Fruit fly (Drosophila melanogaster) whole organism, prepupa: ENCODE data around the gene CG15784.
A peak's percentile ranks its signal among the peaks of the same experiment; 100 is the strongest.

Source experiments
- Blimp-1 ChIP-seq: fragments of 200-800 bp; sonication (Bioruptor generic); optimal IDR thresholded peaks from 3 replicates; lab custom pipeline; 2017; ENCODE audit warnings: missing biosample characterization, missing genetic modification characterization, mild to moderate bottlenecking, moderate library complexity, missing genetic modification reagents
- CG10669 ChIP-seq: fragments of 200-800 bp; sonication (Bioruptor generic); optimal IDR thresholded peaks from 3 replicates; lab custom pipeline; 2018; ENCODE audit warnings: missing biosample characterization, mild to moderate bottlenecking, missing genetic modification characterization, moderate library complexity
- CG11294 ChIP-seq: fragments of 200-800 bp; sonication (Bioruptor generic); IDR thresholded peaks from 2 replicates; pipeline ENCODE4 v1.3.6; 2022; ENCODE audit warnings: missing biosample characterization, missing genetic modification characterization
- CG11762 ChIP-seq: fragments of 200-800 bp; sonication (Bioruptor generic); optimal IDR thresholded peaks from 3 replicates; lab custom pipeline; 2016; ENCODE audit warnings: missing biosample characterization, missing genetic modification characterization; ENCODE audit not compliant: insufficient read depth
- CG15336 ChIP-seq: fragments of 200-800 bp; sonication (Bioruptor generic); IDR thresholded peaks from 2 replicates; pipeline ENCODE4 v1.3.6; 2022; ENCODE audit warnings: missing biosample characterization, missing genetic modification characterization
- CG34406 ChIP-seq: fragments of 200-800 bp; sonication (Bioruptor generic); optimal IDR thresholded peaks from 3 replicates; lab custom pipeline; 2016; ENCODE audit warnings: missing biosample characterization, missing genetic modification characterization
- CG4318 ChIP-seq: fragments of 200-800 bp; sonication (Bioruptor generic); optimal IDR thresholded peaks from 3 replicates; lab custom pipeline; 2017; ENCODE audit warnings: missing biosample characterization, mild to moderate bottlenecking, missing genetic modification characterization
- CG8119 ChIP-seq: fragments of 200-800 bp; sonication (Bioruptor generic); IDR thresholded peaks from 3 replicates; pipeline ENCODE4 v1.3.6; 2022; ENCODE audit warnings: missing biosample characterization, missing genetic modification characterization
- CG8632 ChIP-seq: fragments of 200-800 bp; sonication (Bioruptor generic); optimal IDR thresholded peaks from 3 replicates; lab custom pipeline; 2016; ENCODE audit warnings: missing biosample characterization, missing genetic modification characterization
- Eip78C ChIP-seq: fragments of 200-800 bp; sonication (Bioruptor generic); peaks from one replicate; lab custom pipeline; 2016; ENCODE audit warnings: missing biosample characterization, missing genetic modification characterization
- Gug ChIP-seq: fragments of 200-800 bp; sonication (Bioruptor generic); IDR thresholded peaks from 2 replicates; pipeline ENCODE4 v1.3.6; 2022; ENCODE audit warnings: missing biosample characterization, missing genetic modification characterization
- Hr38 ChIP-seq: sonication (Bioruptor generic); optimal IDR thresholded peaks from 2 replicates; lab custom pipeline; 2016; ENCODE audit warnings: missing biosample characterization, missing genetic modification characterization
- Hr4 ChIP-seq: fragments of 200-800 bp; sonication (Bioruptor generic); optimal IDR thresholded peaks from 3 replicates; lab custom pipeline; 2016; ENCODE audit warnings: missing biosample characterization, missing genetic modification characterization
- Met ChIP-seq: fragments of 200-800 bp; sonication (Bioruptor generic); optimal IDR thresholded peaks from 3 replicates; lab custom pipeline; 2016; ENCODE audit warnings: missing biosample characterization, missing genetic modification characterization
- OdsH ChIP-seq: fragments of 200-800 bp; sonication (Bioruptor generic); optimal IDR thresholded peaks from 3 replicates; lab custom pipeline; 2016; ENCODE audit warnings: missing biosample characterization, missing genetic modification characterization
- acj6 ChIP-seq: fragments of 200-800 bp; sonication (Bioruptor generic); optimal IDR thresholded peaks from 3 replicates; lab custom pipeline; 2016; ENCODE audit warnings: missing biosample characterization, missing genetic modification characterization
- cyc ChIP-seq: fragments of 200-800 bp; sonication (Bioruptor generic); optimal IDR thresholded peaks from 3 replicates; lab custom pipeline; 2016; ENCODE audit warnings: missing biosample characterization, missing genetic modification characterization
- eg ChIP-seq: fragments of 200-800 bp; sonication (Bioruptor generic); IDR thresholded peaks from 3 replicates; pipeline ENCODE4 v1.3.6; 2022; ENCODE audit warnings: missing biosample characterization, missing genetic modification characterization
- fd85E ChIP-seq: fragments of 200-800 bp; sonication (Bioruptor generic); optimal IDR thresholded peaks from 3 replicates; lab custom pipeline; 2016; ENCODE audit warnings: missing biosample characterization, missing genetic modification characterization
- lz ChIP-seq: fragments of 200-800 bp; sonication (Bioruptor generic); optimal IDR thresholded peaks from 3 replicates; lab custom pipeline; 2016; ENCODE audit warnings: missing biosample characterization, missing genetic modification characterization
- pdm3 ChIP-seq: fragments of 200-800 bp; sonication (Bioruptor generic); optimal IDR thresholded peaks from 3 replicates; lab custom pipeline; 2016; ENCODE audit warnings: missing biosample characterization, missing genetic modification characterization
- salr ChIP-seq, 2 experiments: fragments of 200-800 bp; sonication (Bioruptor generic); optimal IDR thresholded peaks; 3 replicates each; lab custom pipeline; 2016 to 2018; ENCODE audit warnings: missing biosample characterization in 2 of 2, missing genetic modification characterization in 2 of 2, mild to moderate bottlenecking in 1 of 2

The CG15784 gene

dm6 chrX:5429778-5430576, 606 bp downstream of the CG15784 start (continued):
- peak; percentile 92 for TF ChIP-seq Met (GFP tag; lab: Kevin White, UChicago)
- peak; percentile 74 for TF ChIP-seq CG11294 (GFP tag; lab: Robert Waterston, UW)
- TF ChIP-seq cyc, result peak; percentile 92
- peak; percentile 89 for TF ChIP-seq Hr4 (GFP tag; lab: Kevin White, UChicago)
- TF ChIP-seq Eip78C (GFP tag; lab: Kevin White, UChicago), result peak; percentile 98
- peak; percentile 89 for TF ChIP-seq CG10669 (GFP tag; lab: Kevin White, UChicago)
- peak; percentile 81 for TF ChIP-seq CG8632
- TF ChIP-seq Blimp-1, result peak; percentile 75
- no peak for TF ChIP-seq Hr38 (GFP tag; lab: Kevin White, UChicago)
- TF ChIP-seq fd85E (GFP tag; lab: Kevin White, UChicago), result peak; percentile 52
- TF ChIP-seq CG34406 (GFP tag; lab: Kevin White, UChicago), result peak; percentile 89
- peak; percentile 65 to 85 for TF ChIP-seq salr (GFP tag; optimal IDR thresholded peaks at IDR 0.05; lab: Kevin White, UChicago)
- peak; percentile 91 for TF ChIP-seq acj6 (GFP tag; lab: Kevin White, UChicago)
- peak; percentile 94 for TF ChIP-seq lz
- peak; percentile 88 for TF ChIP-seq CG15336 (GFP tag; lab: Robert Waterston, UW)
- TF ChIP-seq CG4318 (GFP tag; lab: Kevin White, UChicago), result peak; percentile 86
- peak; percentile 93 for TF ChIP-seq OdsH (GFP tag; lab: Kevin White, UChicago)
- TF ChIP-seq CG11762 (GFP tag; lab: Kevin White, UChicago), result peak; percentile 83
- peak; percentile 94 for TF ChIP-seq pdm3 (GFP tag; lab: Kevin White, UChicago)
- TF ChIP-seq Gug (GFP tag; lab: Robert Waterston, UW), result peak; percentile 76

DNA sequence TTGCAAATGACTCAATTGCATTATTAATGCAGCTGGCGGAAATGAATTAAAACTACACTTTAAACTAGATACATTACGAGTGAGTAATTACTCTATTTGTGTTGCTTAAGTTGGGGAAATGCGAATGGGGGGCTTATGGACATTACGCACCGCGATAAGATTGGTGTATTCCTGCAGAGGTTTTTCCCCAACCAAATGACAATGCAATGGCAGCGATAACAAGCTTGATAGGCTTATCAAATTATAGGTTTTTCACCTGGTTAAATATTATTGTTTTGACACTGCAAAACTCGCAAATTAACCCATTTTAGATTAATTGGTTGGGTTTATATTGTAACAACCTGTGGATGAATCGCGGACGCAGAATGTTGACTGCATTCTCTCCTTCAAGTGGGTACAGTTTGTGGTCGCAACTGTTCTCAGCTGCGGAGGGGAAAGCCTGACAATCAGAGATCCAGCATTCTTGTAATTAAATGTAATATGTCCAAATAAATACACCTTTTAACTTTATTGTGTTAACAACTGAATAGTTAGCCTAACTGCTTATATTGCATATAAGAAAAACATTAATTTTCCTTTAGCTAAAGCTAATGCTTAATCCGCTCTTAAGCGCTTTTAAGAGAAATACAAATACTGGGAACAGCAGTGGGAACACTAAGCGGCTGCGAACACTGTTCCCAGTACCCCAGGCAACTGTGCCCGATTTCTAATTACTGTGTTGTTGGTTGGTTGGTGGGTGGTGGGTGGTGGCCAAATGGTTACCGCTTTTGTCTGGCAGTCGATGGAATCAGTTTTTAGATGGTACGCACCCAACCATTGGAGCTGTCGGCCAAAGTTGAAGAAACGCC, 3.5 kb downstream of the CG15784 start:
- TF ChIP-seq Eip78C (GFP tag; lab: Kevin White, UChicago) (peak; percentile 27), CG8119 (GFP tag; lab: Robert Waterston, UW) (no peak)

- TF ChIP-seq eg (GFP tag; lab: Robert Waterston, UW) (0 out of 3 replicates have a peak, but pooled peaks have one; percentile 25), lz (no peak)
- TF ChIP-seq, all 60 proteins: peak for 1
These were observed 17.0 kb downstream of the CG15784 start, which contains the start of gene SPR for dm6 chrX:5446404-5446803. Gene SPR, plus strand, starts transcription at chrX:5446656.
